Worm (Caenorhabditis elegans) whole organism, L2 larva: ENCODE results near the gene Y52E8A.1.

Experiments
- F13H6.1 ChIP-seq: sonication (generic microtip); optimal IDR thresholded peaks from 2 replicates; lab custom pipeline; 2016; ENCODE audit warnings: missing genetic modification characterization, missing compliant biosample characterization
- R02D3.7 ChIP-seq: fragments of 150-350 bp; optimal IDR thresholded peaks from 2 replicates; lab custom pipeline; 2014; ENCODE audit warnings: missing biosample characterization, missing genetic modification characterization
- ama-1 ChIP-seq: fragments of 150-350 bp; optimal IDR thresholded peaks from 2 replicates; lab custom pipeline; 2018; ENCODE audit warnings: inconsistent platforms
- lin-11 ChIP-seq: fragments of 150-350 bp; sonication (generic microtip); optimal IDR thresholded peaks from 2 replicates; lab custom pipeline; 2014; ENCODE audit warnings: missing biosample characterization, missing genetic modification characterization, inconsistent platforms, mixed read lengths
- mdl-1 ChIP-seq, 2 experiments: fragments of 150-350 bp in 1 of 2; sonication (generic microtip) in 1 of 2; optimal IDR thresholded peaks; 2 replicates each; lab custom pipeline; 2017; ENCODE audit warnings: missing biosample characterization in 2 of 2, missing genetic modification characterization in 2 of 2
- nhr-11 ChIP-seq: fragments of 150-350 bp; optimal IDR thresholded peaks from 2 replicates; lab custom pipeline; 2014; ENCODE audit warnings: missing biosample characterization, missing genetic modification characterization
- nhr-129 ChIP-seq: fragments of 150-350 bp; optimal IDR thresholded peaks from 2 replicates; lab custom pipeline; 2014; ENCODE audit warnings: missing biosample characterization, missing genetic modification characterization
- snpc-4 ChIP-seq: fragments of 150-350 bp; optimal IDR thresholded peaks from 2 replicates; lab custom pipeline; 2014; ENCODE audit warnings: missing biosample characterization, missing genetic modification characterization
- unc-62 ChIP-seq: fragments of 150-350 bp; optimal IDR thresholded peaks from 2 replicates; lab custom pipeline; 2014; ENCODE audit warnings: missing biosample characterization, missing genetic modification reagents, missing genetic modification characterization
- ztf-11 ChIP-seq: sonication (generic microtip); optimal IDR thresholded peaks from 2 replicates; lab custom pipeline; 2017; ENCODE audit warnings: missing biosample characterization, missing genetic modification characterization

- TF ChIP-seq lin-11 (tag; lab: Kevin White, UChicago) (no peak), snpc-4 (tag; lab: Kevin White, UChicago) (no peak), mdl-1 (tag; optimal IDR thresholded peaks at IDR 0.05; lab: Kevin White, UChicago) (no peak), ama-1 (lab: Kevin White, UChicago) (no peak), F13H6.1 (no peak), unc-62 (GFP tag; lab: Kevin White, UChicago) (no peak), nhr-11 (no peak), nhr-129 (tag; lab: Kevin White, UChicago) (no peak), R02D3.7 (tag; lab: Kevin White, UChicago) (no peak), ztf-11 (tag; lab: Kevin White, UChicago) (no peak)
These were observed 2.3 kb upstream of the Y52E8A.1 start, which contains the start of gene Y52E8A.6 for ce11 chrII:4319537-4320019.
